Worm (Caenorhabditis elegans) whole organism, L1 larva: ENCODE data around the gene scly-1.
A peak's percentile ranks its signal among the peaks of the same experiment; 100 is the strongest.

ENCODE experiments used
- C04F5.9 ChIP-seq: sonication (generic microtip); optimal IDR thresholded peaks from 2 replicates; lab custom pipeline; 2016; ENCODE audit warnings: missing genetic modification characterization, missing compliant biosample characterization
- C16A3.4 ChIP-seq: fragments of 150-350 bp; optimal IDR thresholded peaks from 2 replicates; lab custom pipeline; 2014; ENCODE audit warnings: missing biosample characterization, missing genetic modification characterization
- C34B4.2 ChIP-seq: sonication (generic microtip); optimal IDR thresholded peaks from 2 replicates; lab custom pipeline; 2017; ENCODE audit warnings: mild to moderate bottlenecking, missing genetic modification characterization, missing compliant biosample characterization
- F16B12.6 ChIP-seq: fragments of 150-350 bp; optimal IDR thresholded peaks from 2 replicates; lab custom pipeline; 2014; ENCODE audit warnings: missing biosample characterization, missing genetic modification characterization
- Y116A8C.19 ChIP-seq: sonication (generic microtip); optimal IDR thresholded peaks from 2 replicates; lab custom pipeline; 2016; ENCODE audit warnings: missing compliant biosample characterization, missing genetic modification characterization, borderline replicate concordance
- aha-1 ChIP-seq: fragments of 150-350 bp; optimal IDR thresholded peaks from 2 replicates; lab custom pipeline; 2014; ENCODE audit warnings: missing biosample characterization, missing genetic modification characterization
- alr-1 ChIP-seq: fragments of 200-800 bp; sonication (Bioruptor generic); optimal IDR thresholded peaks from 2 replicates; lab custom pipeline; 2018; ENCODE audit warnings: borderline replicate concordance, mild to moderate bottlenecking, missing genetic modification characterization, missing compliant biosample characterization
- ceh-8 ChIP-seq: fragments of 200-800 bp; sonication (Bioruptor generic); optimal IDR thresholded peaks from 2 replicates; lab custom pipeline; 2018; ENCODE audit warnings: mild to moderate bottlenecking, missing genetic modification characterization, moderate library complexity, missing compliant biosample characterization
- ceh-90 ChIP-seq: sonication (generic microtip); optimal IDR thresholded peaks from 2 replicates; lab custom pipeline; 2016; ENCODE audit warnings: missing genetic modification characterization, missing compliant biosample characterization
- dsc-1 ChIP-seq: sonication (generic microtip); optimal IDR thresholded peaks from 2 replicates; lab custom pipeline; 2016; ENCODE audit warnings: mild to moderate bottlenecking, missing genetic modification characterization, missing compliant biosample characterization
- egl-13 ChIP-seq: sonication (generic microtip); optimal IDR thresholded peaks from 2 replicates; lab custom pipeline; 2016; ENCODE audit warnings: missing genotype, missing genetic modification reagents, missing genetic modification characterization, missing compliant biosample characterization
- egl-27 ChIP-seq, 2 experiments: fragments of 150-350 bp in 1 of 2; sonication (generic microtip); optimal IDR thresholded peaks; 3 replicates each; lab custom pipeline; 2017 to 2018; ENCODE audit warnings: missing biosample characterization in 2 of 2, missing genetic modification characterization in 2 of 2, missing genetic modification reagents in 2 of 2
- elt-3 ChIP-seq, 6 experiments: fragments of 150-350 bp in 1 of 6; sonication (generic microtip); optimal IDR thresholded peaks; 2 replicates each; lab custom pipeline; 2017 to 2018; ENCODE audit warnings: missing biosample characterization in 6 of 6, missing genetic modification characterization in 6 of 6, inconsistent platforms in 1 of 6
- ets-5 ChIP-seq: fragments of 200-800 bp; sonication (Bioruptor generic); IDR thresholded peaks from 2 replicates; pipeline ENCODE4 v1.3.6; 2022; ENCODE audit warnings: missing genetic modification characterization, missing compliant biosample characterization
- fkh-4 ChIP-seq: sonication (generic microtip); optimal IDR thresholded peaks from 2 replicates; lab custom pipeline; 2016; ENCODE audit warnings: missing compliant biosample characterization, missing genetic modification characterization, borderline replicate concordance
- fkh-8 ChIP-seq: sonication (generic microtip); optimal IDR thresholded peaks from 2 replicates; lab custom pipeline; 2016; ENCODE audit warnings: mild to moderate bottlenecking, missing genetic modification characterization, missing compliant biosample characterization
- fos-1 ChIP-seq: fragments of 150-350 bp; optimal IDR thresholded peaks from 2 replicates; lab custom pipeline; 2014; ENCODE audit warnings: missing biosample characterization, missing genetic modification characterization
- hlh-17 ChIP-seq: fragments of 200-800 bp; sonication (Bioruptor generic); optimal IDR thresholded peaks from 2 replicates; lab custom pipeline; 2018; ENCODE audit warnings: missing genetic modification characterization, mild to moderate bottlenecking, missing compliant biosample characterization, moderate library complexity, borderline replicate concordance
- hlh-4 ChIP-seq: sonication (generic microtip); optimal IDR thresholded peaks from 2 replicates; lab custom pipeline; 2016; ENCODE audit warnings: mild to moderate bottlenecking, missing genetic modification characterization, missing compliant biosample characterization
- hpl-2 ChIP-seq: fragments of 150-350 bp; optimal IDR thresholded peaks from 2 replicates; lab custom pipeline; 2014; ENCODE audit warnings: missing biosample characterization, missing genetic modification reagents, missing genetic modification characterization
- irx-1 ChIP-seq: sonication (generic microtip); optimal IDR thresholded peaks from 2 replicates; lab custom pipeline; 2016; ENCODE audit warnings: missing genetic modification characterization, missing compliant biosample characterization
- isw-1 ChIP-seq: fragments of 200-800 bp; sonication (Bioruptor generic); IDR thresholded peaks from 2 replicates; pipeline ENCODE4 v1.3.6; 2022; ENCODE audit warnings: missing genetic modification characterization, missing compliant biosample characterization
- lin-13 ChIP-seq: fragments of 150-350 bp; optimal IDR thresholded peaks from 2 replicates; lab custom pipeline; 2014; ENCODE audit warnings: missing biosample characterization, missing genetic modification reagents, missing genetic modification characterization
- lin-14 ChIP-seq: fragments of 200-800 bp; sonication (Bioruptor generic); optimal IDR thresholded peaks from 2 replicates; lab custom pipeline; 2018; ENCODE audit warnings: mild to moderate bottlenecking, missing genetic modification characterization, moderate library complexity, missing compliant biosample characterization
- lir-3 ChIP-seq: sonication (generic microtip); optimal IDR thresholded peaks from 2 replicates; lab custom pipeline; 2016; ENCODE audit warnings: mild to moderate bottlenecking, missing genetic modification characterization, moderate library complexity, missing compliant biosample characterization; ENCODE audit not compliant: poor library complexity
- lsy-2 ChIP-seq, 2 experiments: fragments of 150-350 bp; optimal IDR thresholded peaks; 2 replicates each; lab custom pipeline; 2014; ENCODE audit warnings: missing biosample characterization in 2 of 2, missing genetic modification characterization in 2 of 2
- mdl-1 ChIP-seq, 2 experiments: fragments of 150-350 bp; optimal IDR thresholded peaks; 2 replicates each; lab custom pipeline; 2014 to 2017; ENCODE audit warnings: missing biosample characterization in 2 of 2, missing genetic modification characterization in 2 of 2, inconsistent platforms in 1 of 2
- mef-2 ChIP-seq: fragments of 150-350 bp; optimal IDR thresholded peaks from 2 replicates; lab custom pipeline; 2014; ENCODE audit warnings: missing biosample characterization, missing genetic modification characterization
- nhr-11 ChIP-seq: fragments of 150-350 bp; optimal IDR thresholded peaks from 2 replicates; lab custom pipeline; 2014; ENCODE audit warnings: missing biosample characterization, missing genetic modification characterization
- nhr-20 ChIP-seq: sonication (generic microtip); optimal IDR thresholded peaks from 2 replicates; lab custom pipeline; 2016; ENCODE audit warnings: mild to moderate bottlenecking, missing genetic modification characterization, missing compliant biosample characterization
- nhr-237 ChIP-seq: fragments of 150-350 bp; optimal IDR thresholded peaks from 2 replicates; lab custom pipeline; 2014; ENCODE audit warnings: missing biosample characterization, missing genetic modification characterization
- nhr-71 ChIP-seq: sonication (generic microtip); optimal IDR thresholded peaks from 2 replicates; lab custom pipeline; 2016; ENCODE audit warnings: mild to moderate bottlenecking, missing genetic modification characterization, moderate library complexity, missing compliant biosample characterization
- nhr-84 ChIP-seq: sonication (generic microtip); optimal IDR thresholded peaks from 2 replicates; lab custom pipeline; 2017; ENCODE audit warnings: missing biosample characterization, missing genetic modification characterization
- nhr-90 ChIP-seq: sonication (generic microtip); optimal IDR thresholded peaks from 2 replicates; lab custom pipeline; 2016; ENCODE audit warnings: mild to moderate bottlenecking, missing genetic modification characterization, missing compliant biosample characterization; ENCODE audit not compliant: poor library complexity
- pag-3 ChIP-seq: sonication (generic microtip); optimal IDR thresholded peaks from 2 replicates; lab custom pipeline; 2017; ENCODE audit warnings: missing genetic modification characterization, mild to moderate bottlenecking, missing compliant biosample characterization, antibody characterized with exemption, borderline replicate concordance; ENCODE audit not compliant: insufficient read depth
- pax-3 ChIP-seq: fragments of 200-800 bp; sonication (Bioruptor generic); optimal IDR thresholded peaks from 2 replicates; lab custom pipeline; 2018; ENCODE audit warnings: mild to moderate bottlenecking, missing genetic modification characterization, moderate library complexity, missing compliant biosample characterization
- pqm-1 ChIP-seq: sonication (generic microtip); optimal IDR thresholded peaks from 3 replicates; lab custom pipeline; 2017; ENCODE audit warnings: missing biosample characterization, missing genetic modification characterization
- rnt-1 ChIP-seq: sonication (generic microtip); optimal IDR thresholded peaks from 2 replicates; lab custom pipeline; 2016; ENCODE audit warnings: mild to moderate bottlenecking, missing genetic modification characterization, moderate library complexity, missing compliant biosample characterization
- skn-1 ChIP-seq: fragments of 150-350 bp; optimal IDR thresholded peaks from 2 replicates; lab custom pipeline; 2014; ENCODE audit warnings: missing biosample characterization, missing genetic modification characterization
- snpc-4 ChIP-seq: fragments of 150-350 bp; optimal IDR thresholded peaks from 2 replicates; lab custom pipeline; 2014; ENCODE audit warnings: missing biosample characterization, missing genetic modification characterization
- swsn-7 ChIP-seq: sonication (generic microtip); optimal IDR thresholded peaks from 2 replicates; lab custom pipeline; 2016; ENCODE audit warnings: missing genetic modification characterization, missing compliant biosample characterization
- tbx-2 ChIP-seq: sonication (generic microtip); optimal IDR thresholded peaks from 2 replicates; lab custom pipeline; 2016; ENCODE audit warnings: missing genetic modification characterization, missing compliant biosample characterization
- tlp-1 ChIP-seq: fragments of 150-350 bp; optimal IDR thresholded peaks from 2 replicates; lab custom pipeline; 2014; ENCODE audit warnings: missing biosample characterization, missing genetic modification characterization
- unc-86 ChIP-seq: sonication (generic microtip); optimal IDR thresholded peaks from 2 replicates; lab custom pipeline; 2016; ENCODE audit warnings: missing genetic modification characterization, missing compliant biosample characterization
- unc-98 ChIP-seq: fragments of 200-800 bp; sonication (Bioruptor generic); IDR thresholded peaks from 2 replicates; pipeline ENCODE4 v1.3.6; 2022; ENCODE audit warnings: missing genetic modification characterization, missing compliant biosample characterization
- vab-15 ChIP-seq: sonication (generic microtip); optimal IDR thresholded peaks from 2 replicates; lab custom pipeline; 2017; ENCODE audit warnings: missing genotype, mild to moderate bottlenecking, missing genetic modification characterization, missing compliant biosample characterization
- zip-4 ChIP-seq: fragments of 200-800 bp; sonication (Bioruptor generic); optimal IDR thresholded peaks from 2 replicates; lab custom pipeline; 2018; ENCODE audit warnings: mild to moderate bottlenecking, missing genetic modification characterization, moderate library complexity, missing compliant biosample characterization
- ztf-11 ChIP-seq, 2 experiments: sonication (generic microtip); optimal IDR thresholded peaks; 2 replicates each; lab custom pipeline; 2016 to 2017; ENCODE audit warnings: missing genetic modification characterization in 2 of 2, missing biosample characterization in 1 of 2, missing compliant biosample characterization in 1 of 2
- ztf-4 ChIP-seq: fragments of 150-350 bp; optimal IDR thresholded peaks from 2 replicates; lab custom pipeline; 2014; ENCODE audit warnings: missing biosample characterization, missing genetic modification characterization

The scly-1 gene

DNA sequence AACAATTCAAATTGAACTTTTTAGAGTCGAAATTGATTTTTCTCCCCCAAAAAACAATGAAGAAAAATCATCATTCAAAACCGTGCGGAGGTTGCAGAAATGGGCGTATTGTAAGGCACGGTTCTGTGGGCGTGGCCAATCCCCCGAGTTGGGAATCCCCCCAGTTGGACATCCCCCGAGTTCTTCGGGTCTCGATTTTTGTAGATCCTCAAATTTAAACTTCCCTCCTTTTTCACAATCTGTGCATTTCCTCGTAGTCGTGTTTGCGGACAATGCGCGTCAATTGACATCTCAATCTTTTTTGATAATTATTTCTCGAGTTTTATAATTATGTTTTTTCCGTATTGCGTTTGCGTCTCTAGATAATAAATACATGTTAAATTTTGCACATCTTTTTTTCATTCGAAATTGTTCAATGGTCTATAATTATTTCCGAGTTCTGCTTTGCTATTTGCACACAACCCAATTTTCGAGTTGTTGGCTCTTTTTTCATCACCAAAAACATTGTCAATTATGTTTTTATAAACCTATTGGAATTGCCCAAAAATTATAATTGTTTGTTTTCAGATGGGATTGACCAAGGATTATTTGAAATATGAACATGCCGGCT is 11.0 kb downstream of the scly-1 start, which contains the start of gene F13H8.2 (continued):
- TF ChIP-seq F16B12.6 (tag; lab: Kevin White, UChicago): peak; percentile 98
- TF ChIP-seq C16A3.4 (tag; lab: Kevin White, UChicago): peak; percentile 80
- no peak for TF ChIP-seq alr-1 (tag; lab: Kevin White, UChicago)
- TF ChIP-seq nhr-237 (tag; lab: Kevin White, UChicago): no peak
- TF ChIP-seq vab-15 (tag; lab: Kevin White, UChicago): peak; percentile 41
- peak; percentile 59 for TF ChIP-seq pax-3 (tag; lab: Kevin White, UChicago)
- TF ChIP-seq ceh-90 (tag; lab: Kevin White, UChicago): no peak
- peak; percentile 58 for TF ChIP-seq C04F5.9 (tag; lab: Kevin White, UChicago)
- TF ChIP-seq swsn-7 (tag; lab: Kevin White, UChicago): peak; percentile 82
- peak; percentile 51 for TF ChIP-seq fos-1 (tag; lab: Kevin White, UChicago)
- TF ChIP-seq C34B4.2 (tag; lab: Kevin White, UChicago): no peak
- no peak for TF ChIP-seq ets-5 (GFP tag; lab: Robert Waterston, UW)
- no peak for TF ChIP-seq egl-27 (tag; optimal IDR thresholded peaks at IDR 0.05; lab: Kevin White, UChicago)
- TF ChIP-seq ztf-11 (tag; optimal IDR thresholded peaks at IDR 0.05; lab: Kevin White, UChicago): peak in 1 of 2 experiments; percentile 59
- TF ChIP-seq snpc-4 (tag; lab: Kevin White, UChicago): peak; percentile 44
- TF ChIP-seq nhr-71 (tag; lab: Kevin White, UChicago): peak; percentile 90
- TF ChIP-seq Y116A8C.19 (tag; lab: Kevin White, UChicago): no peak
- TF ChIP-seq fkh-4 (tag; lab: Kevin White, UChicago): no peak
- TF ChIP-seq lsy-2 (tag; optimal IDR thresholded peaks at IDR 0.05; lab: Kevin White, UChicago): peak; percentile 82 to 90
- TF ChIP-seq hlh-17 (GFP tag; lab: Kevin White, UChicago): no peak
- TF ChIP-seq nhr-11 (tag; lab: Kevin White, UChicago): no peak
- peak; percentile 58 for TF ChIP-seq irx-1
- no peak for TF ChIP-seq mef-2 (tag; lab: Kevin White, UChicago)
- TF ChIP-seq hpl-2 (GFP tag; lab: Kevin White, UChicago): no peak
- peak in 1 of 2 experiments; percentile 75 for TF ChIP-seq mdl-1 (tag; optimal IDR thresholded peaks at IDR 0.05; lab: Kevin White, UChicago)
- peak; percentile 72 for TF ChIP-seq lir-3
- no peak for TF ChIP-seq tlp-1 (tag; lab: Kevin White, UChicago)
- TF ChIP-seq lin-13 (GFP tag; lab: Kevin White, UChicago): peak; percentile 56
- no peak for TF ChIP-seq pag-3 (tag; lab: Kevin White, UChicago)
- peak; percentile 86 for TF ChIP-seq tbx-2
- peak; percentile 77 for TF ChIP-seq nhr-90 (tag; lab: Kevin White, UChicago)
- TF ChIP-seq ztf-4: peak; percentile 47
- peak; percentile 84 for TF ChIP-seq nhr-20 (tag; lab: Kevin White, UChicago)
- peak; percentile 54 for TF ChIP-seq zip-4 (GFP tag; lab: Kevin White, UChicago)
- TF ChIP-seq aha-1 (tag; lab: Kevin White, UChicago): no peak
- TF ChIP-seq unc-98: no peak
- peak; percentile 88 for TF ChIP-seq rnt-1
- peak; percentile 44 for TF ChIP-seq skn-1 (tag; lab: Kevin White, UChicago)
- peak; percentile 88 for TF ChIP-seq isw-1 (GFP tag; lab: Robert Waterston, UW)
- TF ChIP-seq egl-13: peak; percentile 81
- TF ChIP-seq nhr-84 (tag; lab: Kevin White, UChicago): no peak
- TF ChIP-seq dsc-1 (tag; lab: Kevin White, UChicago): peak; percentile 82
- TF ChIP-seq fkh-8 (tag; lab: Kevin White, UChicago): peak; percentile 68
- TF ChIP-seq hlh-4 (tag; lab: Kevin White, UChicago): no peak
- peak; percentile 83 for TF ChIP-seq ceh-8 (GFP tag; lab: Kevin White, UChicago)
- no peak for TF ChIP-seq pqm-1 (tag; lab: Kevin White, UChicago)
- TF ChIP-seq unc-86 (tag; lab: Kevin White, UChicago): peak; percentile 80
- TF ChIP-seq elt-3 (tag; optimal IDR thresholded peaks at IDR 0.05; lab: Kevin White, UChicago): peak in 2 of 6 experiments; percentile 55
- peak; percentile 75 for TF ChIP-seq lin-14 (GFP tag; lab: Kevin White, UChicago)
- TF ChIP-seq, all 84 proteins: peak for 53
